Worm (Caenorhabditis elegans) whole organism, midembryonic: ENCODE results near the gene ssu-1.

Experiments used
- cog-1 ChIP-seq: sonication (generic microtip); optimal IDR thresholded peaks from 2 replicates; lab custom pipeline; 2016; ENCODE audit warnings: missing genetic modification characterization, missing compliant biosample characterization
- klf-2 ChIP-seq: fragments of 200-800 bp; sonication (Bioruptor generic); conservative IDR thresholded peaks from 2 replicates; pipeline ENCODE4 v1.3.6; 2022; ENCODE audit warnings: missing genetic modification reagents, missing genetic modification characterization, missing compliant biosample characterization
- med-1 ChIP-seq: sonication (generic microtip); optimal IDR thresholded peaks from 2 replicates; lab custom pipeline; 2017; ENCODE audit warnings: missing genetic modification characterization, mild to moderate bottlenecking, missing compliant biosample characterization, antibody characterized with exemption, missing genetic modification reagents; ENCODE audit not compliant: insufficient read depth
- ztf-23 ChIP-seq: fragments of 200-800 bp; sonication (Bioruptor generic); IDR thresholded peaks from 2 replicates; pipeline ENCODE4 v1.3.6; 2022; ENCODE audit warnings: missing genetic modification reagents, missing genetic modification characterization, missing compliant biosample characterization
- ztf-29 ChIP-seq: fragments of 200-800 bp; sonication (Bioruptor generic); IDR thresholded peaks from 2 replicates; pipeline ENCODE4 v1.3.6; 2022; ENCODE audit warnings: missing genetic modification reagents, missing genetic modification characterization, missing compliant biosample characterization

DNA sequence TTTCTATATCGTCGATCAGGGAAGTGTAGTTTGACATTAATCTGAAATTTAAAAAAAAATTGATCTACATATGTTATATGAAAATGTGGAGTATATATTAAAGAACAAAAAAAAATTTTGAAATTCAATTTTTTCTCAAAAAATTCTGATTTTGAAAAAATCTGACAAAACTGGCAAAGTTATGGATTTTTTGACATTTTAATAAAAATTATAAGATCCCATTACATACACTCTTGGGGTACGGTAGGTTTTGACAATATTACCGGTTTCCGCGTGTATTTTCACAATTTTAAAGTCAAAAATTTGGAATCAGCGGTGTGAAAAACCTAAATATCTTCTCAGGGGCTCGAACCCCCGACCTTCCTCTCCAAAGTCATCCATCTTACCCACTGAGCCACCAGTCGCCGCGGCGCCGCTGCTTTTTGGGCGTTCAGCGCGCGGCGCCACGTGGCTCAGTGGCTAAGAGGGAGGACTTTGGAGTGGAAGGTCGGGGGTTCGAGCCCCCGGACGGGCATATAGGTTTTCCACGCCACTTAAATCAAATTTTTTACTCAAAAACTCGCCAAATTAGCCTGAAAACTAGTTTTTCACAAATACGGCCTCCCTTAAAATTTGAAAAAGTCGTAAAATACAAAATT is 5.5 kb upstream of the ssu-1 start, which contains the start of gene Y113G7A.14:
- TF ChIP-seq med-1 (GFP tag; lab: Kevin White, UChicago): no peak
- no peak for TF ChIP-seq ztf-23 (GFP tag; lab: Robert Waterston, UW)
- no peak for TF ChIP-seq cog-1
- TF ChIP-seq klf-2 (GFP tag; lab: Robert Waterston, UW): no peak
- no peak for TF ChIP-seq ztf-29 (GFP tag; lab: Robert Waterston, UW)
